Fruit fly (Drosophila melanogaster) whole organism, prepupa: ENCODE data around the gene CG32631.

Experiments used
- Blimp-1 ChIP-seq: fragments of 200-800 bp; sonication (Bioruptor generic); optimal IDR thresholded peaks from 3 replicates; lab custom pipeline; 2017; ENCODE audit warnings: missing biosample characterization, missing genetic modification characterization, mild to moderate bottlenecking, moderate library complexity, missing genetic modification reagents
- CG10631 ChIP-seq: fragments of 200-800 bp; sonication (Bioruptor generic); optimal IDR thresholded peaks from 2 replicates; lab custom pipeline; 2016; ENCODE audit warnings: missing biosample characterization, missing genetic modification characterization
- CG10669 ChIP-seq: fragments of 200-800 bp; sonication (Bioruptor generic); optimal IDR thresholded peaks from 3 replicates; lab custom pipeline; 2018; ENCODE audit warnings: missing biosample characterization, mild to moderate bottlenecking, missing genetic modification characterization, moderate library complexity
- CG11294 ChIP-seq: fragments of 200-800 bp; sonication (Bioruptor generic); IDR thresholded peaks from 2 replicates; pipeline ENCODE4 v1.3.6; 2022; ENCODE audit warnings: missing biosample characterization, missing genetic modification characterization
- CG11762 ChIP-seq: fragments of 200-800 bp; sonication (Bioruptor generic); optimal IDR thresholded peaks from 3 replicates; lab custom pipeline; 2016; ENCODE audit warnings: missing biosample characterization, missing genetic modification characterization; ENCODE audit not compliant: insufficient read depth
- CG15336 ChIP-seq: fragments of 200-800 bp; sonication (Bioruptor generic); IDR thresholded peaks from 2 replicates; pipeline ENCODE4 v1.3.6; 2022; ENCODE audit warnings: missing biosample characterization, missing genetic modification characterization
- CG1621 ChIP-seq: fragments of 200-800 bp; sonication (Bioruptor generic); optimal IDR thresholded peaks from 3 replicates; lab custom pipeline; 2018; ENCODE audit warnings: missing biosample characterization, mild to moderate bottlenecking, missing genetic modification characterization
- CG16779 ChIP-seq: fragments of 200-800 bp; sonication (Bioruptor generic); optimal IDR thresholded peaks from 3 replicates; lab custom pipeline; 2017; ENCODE audit warnings: missing biosample characterization, mild to moderate bottlenecking, missing genetic modification characterization
- CG3032 ChIP-seq: fragments of 200-800 bp; optimal IDR thresholded peaks from 2 replicates; lab custom pipeline; 2019; ENCODE audit warnings: missing biosample characterization, mild to moderate bottlenecking, missing genetic modification characterization, moderate library complexity
- CG31627 ChIP-seq: fragments of 200-800 bp; sonication (Bioruptor generic); optimal IDR thresholded peaks from 3 replicates; lab custom pipeline; 2016; ENCODE audit warnings: missing biosample characterization, missing genetic modification characterization
- CG32006 ChIP-seq: fragments of 200-800 bp; sonication (Bioruptor generic); optimal IDR thresholded peaks from 3 replicates; lab custom pipeline; 2017; ENCODE audit warnings: missing biosample characterization, mild to moderate bottlenecking, missing genetic modification characterization
- CG34406 ChIP-seq: fragments of 200-800 bp; sonication (Bioruptor generic); optimal IDR thresholded peaks from 3 replicates; lab custom pipeline; 2016; ENCODE audit warnings: missing biosample characterization, missing genetic modification characterization
- CG3919 ChIP-seq: fragments of 200-800 bp; sonication (Bioruptor generic); optimal IDR thresholded peaks from 3 replicates; lab custom pipeline; 2016; ENCODE audit warnings: missing biosample characterization, missing genetic modification characterization
- CG4318 ChIP-seq: fragments of 200-800 bp; sonication (Bioruptor generic); optimal IDR thresholded peaks from 3 replicates; lab custom pipeline; 2017; ENCODE audit warnings: missing biosample characterization, mild to moderate bottlenecking, missing genetic modification characterization
- CG6163 ChIP-seq: fragments of 200-800 bp; sonication (Bioruptor generic); IDR thresholded peaks from 3 replicates; pipeline ENCODE4 v1.3.6; 2022; ENCODE audit warnings: missing biosample characterization, missing genetic modification characterization
- CG6792 ChIP-seq: fragments of 200-800 bp; sonication (Bioruptor generic); optimal IDR thresholded peaks from 3 replicates; lab custom pipeline; 2016; ENCODE audit warnings: missing biosample characterization, missing genetic modification characterization
- CG7368 ChIP-seq: fragments of 200-800 bp; sonication (Bioruptor generic); optimal IDR thresholded peaks from 3 replicates; lab custom pipeline; 2016; ENCODE audit warnings: missing biosample characterization, missing genetic modification characterization
- CG8319 ChIP-seq: fragments of 200-800 bp; sonication (Bioruptor generic); optimal IDR thresholded peaks from 3 replicates; lab custom pipeline; 2016; ENCODE audit warnings: missing biosample characterization, missing genetic modification characterization
- CG8632 ChIP-seq: fragments of 200-800 bp; sonication (Bioruptor generic); optimal IDR thresholded peaks from 3 replicates; lab custom pipeline; 2016; ENCODE audit warnings: missing biosample characterization, missing genetic modification characterization
- Eip78C ChIP-seq: fragments of 200-800 bp; sonication (Bioruptor generic); peaks from one replicate; lab custom pipeline; 2016; ENCODE audit warnings: missing biosample characterization, missing genetic modification characterization
- Ets96B ChIP-seq: fragments of 200-800 bp; optimal IDR thresholded peaks from 2 replicates; lab custom pipeline; 2019; ENCODE audit warnings: missing biosample characterization, mild to moderate bottlenecking, missing genetic modification characterization, moderate library complexity
- Hr39 ChIP-seq: fragments of 200-800 bp; sonication (Bioruptor generic); optimal IDR thresholded peaks from 2 replicates; lab custom pipeline; 2016; ENCODE audit warnings: missing biosample characterization, missing genetic modification characterization
- Lpt ChIP-seq: fragments of 200-800 bp; sonication (Bioruptor generic); optimal IDR thresholded peaks from 3 replicates; lab custom pipeline; 2016; ENCODE audit warnings: missing biosample characterization, missing genetic modification characterization
- Met ChIP-seq: fragments of 200-800 bp; sonication (Bioruptor generic); optimal IDR thresholded peaks from 3 replicates; lab custom pipeline; 2016; ENCODE audit warnings: missing biosample characterization, missing genetic modification characterization
- OdsH ChIP-seq: fragments of 200-800 bp; sonication (Bioruptor generic); optimal IDR thresholded peaks from 3 replicates; lab custom pipeline; 2016; ENCODE audit warnings: missing biosample characterization, missing genetic modification characterization
- Smox ChIP-seq: fragments of 200-800 bp; sonication (Bioruptor generic); optimal IDR thresholded peaks from 3 replicates; lab custom pipeline; 2016; ENCODE audit warnings: missing biosample characterization, missing genetic modification characterization
- Sox102F ChIP-seq: fragments of 200-800 bp; sonication (Bioruptor generic); optimal IDR thresholded peaks from 2 replicates; lab custom pipeline; 2016; ENCODE audit warnings: missing biosample characterization, mild to moderate bottlenecking, missing genetic modification characterization
- Sox15 ChIP-seq: fragments of 200-800 bp; sonication (Bioruptor generic); optimal IDR thresholded peaks from 3 replicates; lab custom pipeline; 2016; ENCODE audit warnings: missing biosample characterization, missing genetic modification characterization
- achi ChIP-seq: fragments of 200-800 bp; sonication (Bioruptor generic); optimal IDR thresholded peaks from 3 replicates; lab custom pipeline; 2016; ENCODE audit warnings: missing biosample characterization, missing genetic modification characterization
- acj6 ChIP-seq: fragments of 200-800 bp; sonication (Bioruptor generic); optimal IDR thresholded peaks from 3 replicates; lab custom pipeline; 2016; ENCODE audit warnings: missing biosample characterization, missing genetic modification characterization
- dsx ChIP-seq: fragments of 200-800 bp; optimal IDR thresholded peaks from 3 replicates; lab custom pipeline; 2019; ENCODE audit warnings: missing biosample characterization, mild to moderate bottlenecking, missing genetic modification characterization, moderate library complexity; ENCODE audit not compliant: poor library complexity, severe bottlenecking
- esn ChIP-seq: fragments of 200-800 bp; sonication (Bioruptor generic); optimal IDR thresholded peaks from 2 replicates; lab custom pipeline; 2016; ENCODE audit warnings: missing biosample characterization, mild to moderate bottlenecking, missing genetic modification characterization, moderate library complexity
- lz ChIP-seq: fragments of 200-800 bp; sonication (Bioruptor generic); optimal IDR thresholded peaks from 3 replicates; lab custom pipeline; 2016; ENCODE audit warnings: missing biosample characterization, missing genetic modification characterization
- net ChIP-seq: fragments of 200-800 bp; sonication (Bioruptor generic); optimal IDR thresholded peaks from 3 replicates; lab custom pipeline; 2016; ENCODE audit warnings: missing biosample characterization, missing genetic modification characterization
- pdm3 ChIP-seq: fragments of 200-800 bp; sonication (Bioruptor generic); optimal IDR thresholded peaks from 3 replicates; lab custom pipeline; 2016; ENCODE audit warnings: missing biosample characterization, missing genetic modification characterization
- salr ChIP-seq, 2 experiments: fragments of 200-800 bp; sonication (Bioruptor generic); optimal IDR thresholded peaks; 3 replicates each; lab custom pipeline; 2016 to 2018; ENCODE audit warnings: missing biosample characterization in 2 of 2, missing genetic modification characterization in 2 of 2, mild to moderate bottlenecking in 1 of 2
- ss ChIP-seq, 2 experiments: fragments of 200-800 bp; sonication (Bioruptor generic); optimal IDR thresholded peaks; 2 replicates in 1 of 2; 3 replicates in 1 of 2; lab custom pipeline; 2017 to 2018; ENCODE audit warnings: mild to moderate bottlenecking in 2 of 2, missing biosample characterization in 2 of 2, missing genetic modification characterization in 2 of 2, moderate library complexity in 1 of 2
- svp ChIP-seq: fragments of 200-800 bp; sonication (Bioruptor generic); peaks from one replicate; lab custom pipeline; 2016; ENCODE audit warnings: missing biosample characterization, missing genetic modification characterization
- topi ChIP-seq: fragments of 200-800 bp; sonication (Bioruptor generic); optimal IDR thresholded peaks from 3 replicates; lab custom pipeline; 2016; ENCODE audit warnings: missing biosample characterization, missing genetic modification characterization
- vri ChIP-seq: fragments of 200-800 bp; sonication (Bioruptor generic); optimal IDR thresholded peaks from 3 replicates; lab custom pipeline; 2016; ENCODE audit warnings: missing biosample characterization, mild to moderate bottlenecking, missing genetic modification characterization

CG32631 gene

DNA sequence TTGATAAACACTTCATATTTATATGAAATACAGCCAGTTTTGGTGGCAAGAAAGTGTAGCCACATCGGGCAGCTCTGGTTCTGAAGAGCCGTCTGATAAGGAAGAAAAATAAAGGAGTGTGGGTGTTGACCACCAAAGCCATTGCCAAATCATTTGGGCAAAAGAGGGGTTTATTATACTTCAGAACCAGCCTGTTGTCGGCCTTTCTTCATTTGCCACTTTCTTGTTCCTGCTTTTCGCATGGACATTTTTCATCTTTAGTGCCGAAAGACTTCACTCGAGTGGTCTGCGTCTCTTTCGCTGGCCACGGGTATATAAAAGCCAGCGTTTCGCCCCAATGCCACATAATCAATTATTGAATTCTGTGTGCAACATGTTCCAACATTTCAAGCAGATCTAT, 22.2 kb upstream of the CG32631 start, which contains the start of gene CG15756:
Gene CG15756 (plus strand): TSS at position 301 of the 400 bp plus-strand sequence.
- TF ChIP-seq salr (GFP tag; optimal IDR thresholded peaks at IDR 0.05; lab: Kevin White, UChicago) (no peak), CG16779 (no peak), CG8632 (GFP tag; lab: Kevin White, UChicago) (no peak), CG8319 (GFP tag; lab: Kevin White, UChicago) (no peak), OdsH (GFP tag; lab: Kevin White, UChicago) (no peak), CG11762 (GFP tag; lab: Kevin White, UChicago) (no peak), achi (GFP tag; lab: Kevin White, UChicago) (no peak), vri (GFP tag; lab: Kevin White, UChicago) (no peak)

DNA sequence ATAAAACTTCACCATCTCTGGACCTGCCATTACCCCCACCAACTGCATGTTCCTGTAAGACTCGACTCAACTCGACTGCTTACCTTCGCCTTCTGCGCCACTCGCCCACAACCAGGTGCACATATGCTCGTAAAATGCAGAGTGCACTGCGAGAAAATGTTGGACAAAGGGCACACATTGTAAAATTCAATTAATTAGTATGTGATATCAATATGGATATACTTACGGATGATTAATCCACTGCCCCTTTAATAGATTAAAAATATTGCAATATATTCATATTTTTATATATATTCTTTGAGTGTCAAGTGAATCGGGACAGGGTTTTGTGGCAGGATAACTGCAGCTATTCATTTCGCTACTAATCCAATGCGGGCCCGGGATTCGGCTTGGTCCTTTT, 19.5 kb upstream of the CG32631 start:
- TF ChIP-seq net (GFP tag; lab: Kevin White, UChicago) (no peak), CG32006 (GFP tag; lab: Kevin White, UChicago) (peak; percentile 6), CG15336 (GFP tag; lab: Robert Waterston, UW) (no peak), CG34406 (GFP tag; lab: Kevin White, UChicago) (peak; percentile 16), Eip78C (GFP tag; lab: Kevin White, UChicago) (peak; percentile 69), CG3032 (peak; percentile 5), Sox15 (no peak), pdm3 (GFP tag; lab: Kevin White, UChicago) (peak; percentile 33), Hr39 (GFP tag; lab: Kevin White, UChicago) (peak; percentile 26), svp (GFP tag; lab: Kevin White, UChicago) (peak; percentile 24), OdsH (GFP tag; lab: Kevin White, UChicago) (peak; percentile 2), CG6792 (GFP tag; lab: Kevin White, UChicago) (peak; percentile 8), Lpt (GFP tag; lab: Kevin White, UChicago) (no peak), esn (GFP tag; lab: Kevin White, UChicago) (peak; percentile 37), Ets96B (tag; lab: Kevin White, UChicago) (peak; percentile 25), CG6163 (peak; percentile 65; the same call in 2 of the 3 replicates), Smox (GFP tag; lab: Kevin White, UChicago) (peak; percentile 19), CG4318 (no peak), topi (peak; percentile 11), acj6 (GFP tag; lab: Kevin White, UChicago) (peak; percentile 16), CG1621 (tag; lab: Kevin White, UChicago) (no peak), lz (GFP tag; lab: Kevin White, UChicago) (peak; percentile 1), dsx (GFP tag; lab: Kevin White, UChicago) (peak; percentile 5), CG3919 (peak; percentile 7), Sox102F (GFP tag; lab: Kevin White, UChicago) (peak; percentile 33), CG11762 (GFP tag; lab: Kevin White, UChicago) (no peak), CG7368 (GFP tag; lab: Kevin White, UChicago) (no peak), CG31627 (GFP tag; lab: Kevin White, UChicago) (peak; percentile 2), salr (GFP tag; optimal IDR thresholded peaks at IDR 0.05; lab: Kevin White, UChicago) (no peak), CG11294 (GFP tag; lab: Robert Waterston, UW) (no peak), Met (GFP tag; lab: Kevin White, UChicago) (peak; percentile 37), ss (GFP tag; optimal IDR thresholded peaks at IDR 0.05; lab: Kevin White, UChicago) (peak in 1 of 2 experiments; percentile 6), Blimp-1 (GFP tag; lab: Kevin White, UChicago) (no peak), CG10631 (GFP tag; lab: Kevin White, UChicago) (peak; percentile 5), CG10669 (GFP tag; lab: Kevin White, UChicago) (peak; percentile 20)
